Worm (Caenorhabditis elegans) whole organism, L4 larva: ENCODE data around the gene nhr-131.

ENCODE experiments used
- D1046.2 ChIP-seq: fragments of 200-800 bp; sonication (Bioruptor generic); IDR thresholded peaks from 2 replicates; pipeline ENCODE4 v1.3.6; 2022; ENCODE audit warnings: missing genetic modification characterization, missing compliant biosample characterization
- R02D3.7 ChIP-seq: fragments of 150-350 bp; sonication (generic microtip); optimal IDR thresholded peaks from 3 replicates; lab custom pipeline; 2014; ENCODE audit warnings: missing biosample characterization, missing genetic modification characterization
- T20F7.1 ChIP-seq: fragments of 200-800 bp; sonication (Bioruptor generic); optimal IDR thresholded peaks from 2 replicates; lab custom pipeline; 2018; ENCODE audit warnings: mild to moderate bottlenecking, missing genetic modification characterization, missing compliant biosample characterization
- T26A8.4 ChIP-seq: fragments of 200-800 bp; sonication (Bioruptor generic); IDR thresholded peaks from 2 replicates; pipeline ENCODE4 v1.3.6; 2022; ENCODE audit warnings: missing genetic modification characterization, missing compliant biosample characterization
- Y105C5A.15 ChIP-seq: fragments of 200-800 bp; sonication (Bioruptor generic); IDR thresholded peaks from 2 replicates; pipeline ENCODE4 v1.3.6; 2022; ENCODE audit warnings: missing genetic modification characterization, missing compliant biosample characterization
- Y75B8A.6 ChIP-seq: fragments of 200-800 bp; sonication (Bioruptor generic); IDR thresholded peaks from 2 replicates; pipeline ENCODE4 v1.3.6; 2022; ENCODE audit warnings: missing genetic modification reagents, missing genetic modification characterization, missing compliant biosample characterization
- ZK546.5 ChIP-seq, 2 experiments: sonication (generic microtip); optimal IDR thresholded peaks; 2 replicates each; lab custom pipeline; 2017; ENCODE audit warnings: missing biosample characterization in 2 of 2, missing genetic modification characterization in 2 of 2
- aha-1 ChIP-seq: fragments of 150-350 bp; peaks from one replicate; lab custom pipeline; 2014; ENCODE audit warnings: missing biosample characterization, missing genetic modification characterization
- aly-2 ChIP-seq: sonication (generic microtip); optimal IDR thresholded peaks from 2 replicates; lab custom pipeline; 2018; ENCODE audit warnings: missing biosample characterization, missing genetic modification characterization
- arid-1 ChIP-seq: fragments of 200-800 bp; sonication (Bioruptor generic); conservative IDR thresholded peaks from 2 replicates; pipeline ENCODE4 v1.3.6; 2022; ENCODE audit warnings: missing genetic modification reagents, missing genetic modification characterization, missing compliant biosample characterization
- ceh-20 ChIP-seq: fragments of 200-800 bp; sonication (Bioruptor generic); IDR thresholded peaks from 2 replicates; pipeline ENCODE4 v1.3.6; 2022; ENCODE audit warnings: missing genetic modification reagents, missing genetic modification characterization, missing compliant biosample characterization
- ceh-32 ChIP-seq: sonication (generic microtip); optimal IDR thresholded peaks from 2 replicates; lab custom pipeline; 2016; ENCODE audit warnings: mild to moderate bottlenecking, missing genetic modification characterization, missing compliant biosample characterization; ENCODE audit not compliant: poor library complexity
- ceh-44 ChIP-seq: fragments of 200-800 bp; sonication (Bioruptor generic); IDR thresholded peaks from 2 replicates; pipeline ENCODE4 v1.3.6; 2022; ENCODE audit warnings: missing genetic modification reagents, missing genetic modification characterization, missing compliant biosample characterization
- ceh-62 ChIP-seq: sonication (generic microtip); optimal IDR thresholded peaks from 2 replicates; lab custom pipeline; 2017; ENCODE audit warnings: missing biosample characterization, missing genetic modification characterization
- ceh-82 ChIP-seq: sonication (generic microtip); optimal IDR thresholded peaks from 2 replicates; lab custom pipeline; 2017; ENCODE audit warnings: missing biosample characterization, missing genetic modification characterization
- cey-2 ChIP-seq: sonication (generic microtip); optimal IDR thresholded peaks from 3 replicates; lab custom pipeline; 2017; ENCODE audit warnings: missing genetic modification characterization, mild to moderate bottlenecking, missing compliant biosample characterization, antibody characterized with exemption, borderline replicate concordance; ENCODE audit not compliant: insufficient read depth
- ctbp-1 ChIP-seq: fragments of 200-800 bp; sonication (Bioruptor generic); IDR thresholded peaks from 2 replicates; pipeline ENCODE4 v1.3.6; 2022; ENCODE audit warnings: missing genetic modification reagents, missing genetic modification characterization, missing compliant biosample characterization
- daf-16 ChIP-seq, 3 experiments: sonication (generic microtip); optimal IDR thresholded peaks; 2 replicates each; lab custom pipeline; 2016 to 2017; ENCODE audit warnings: missing genetic modification characterization in 3 of 3, missing genetic modification reagents in 3 of 3, mild to moderate bottlenecking in 2 of 3, missing compliant biosample characterization in 2 of 3, missing biosample characterization in 1 of 3, moderate library complexity in 1 of 3
- daf-8 ChIP-seq: fragments of 200-800 bp; sonication (Bioruptor generic); IDR thresholded peaks from 2 replicates; pipeline ENCODE4 v1.3.6; 2022; ENCODE audit warnings: missing genetic modification characterization, missing compliant biosample characterization
- dmd-6 ChIP-seq: fragments of 200-800 bp; sonication (Bioruptor generic); IDR thresholded peaks from 2 replicates; pipeline ENCODE4 v1.3.6; 2022; ENCODE audit warnings: missing genetic modification reagents, missing genetic modification characterization, missing compliant biosample characterization
- dmd-8 ChIP-seq: fragments of 200-800 bp; sonication (Bioruptor generic); IDR thresholded peaks from 2 replicates; pipeline ENCODE4 v1.3.6; 2022; ENCODE audit warnings: missing genetic modification characterization, missing compliant biosample characterization
- dmd-9 ChIP-seq: fragments of 200-800 bp; sonication (Bioruptor generic); IDR thresholded peaks from 2 replicates; pipeline ENCODE4 v1.3.6; 2022; ENCODE audit warnings: missing genetic modification reagents, missing genetic modification characterization, missing compliant biosample characterization
- dve-1 ChIP-seq: sonication (generic microtip); optimal IDR thresholded peaks from 2 replicates; lab custom pipeline; 2017; ENCODE audit warnings: antibody characterized with exemption, mild to moderate bottlenecking, missing genetic modification characterization, missing compliant biosample characterization; ENCODE audit not compliant: insufficient read depth
- gei-8 ChIP-seq: fragments of 200-800 bp; sonication (Bioruptor generic); optimal IDR thresholded peaks from 2 replicates; lab custom pipeline; 2018; ENCODE audit warnings: mild to moderate bottlenecking, missing genetic modification characterization, missing compliant biosample characterization
- hlh-11 ChIP-seq: fragments of 200-800 bp; sonication (Bioruptor generic); optimal IDR thresholded peaks from 2 replicates; lab custom pipeline; 2018; ENCODE audit warnings: mild to moderate bottlenecking, missing genetic modification characterization, missing compliant biosample characterization
- hlh-30 ChIP-seq: sonication (generic microtip); optimal IDR thresholded peaks from 2 replicates; lab custom pipeline; 2017; ENCODE audit warnings: antibody characterized with exemption, mild to moderate bottlenecking, missing genetic modification characterization, missing compliant biosample characterization; ENCODE audit not compliant: insufficient read depth
- lin-29 ChIP-seq: fragments of 200-800 bp; sonication (Bioruptor generic); IDR thresholded peaks from 2 replicates; pipeline ENCODE4 v1.3.6; 2022; ENCODE audit warnings: missing genetic modification reagents, missing genetic modification characterization, missing compliant biosample characterization
- madf-5 ChIP-seq, 2 experiments: fragments of 200-800 bp; sonication (Bioruptor generic); IDR thresholded peaks; 2 replicates each; pipeline ENCODE4 v1.3.6; 2022; ENCODE audit warnings: missing compliant biosample characterization in 2 of 2, missing genetic modification characterization in 2 of 2
- madf-9 ChIP-seq: fragments of 200-800 bp; sonication (Bioruptor generic); conservative IDR thresholded peaks from 2 replicates; pipeline ENCODE4 v1.3.6; 2022; ENCODE audit warnings: missing genetic modification reagents, missing genetic modification characterization, missing compliant biosample characterization
- mdl-1 ChIP-seq, 2 experiments: fragments of 150-350 bp in 1 of 2; sonication (generic microtip) in 1 of 2; optimal IDR thresholded peaks; 2 replicates each; lab custom pipeline; 2014 to 2017; ENCODE audit warnings: missing biosample characterization in 2 of 2, missing genetic modification characterization in 2 of 2
- mes-2 ChIP-seq: sonication (generic microtip); optimal IDR thresholded peaks from 2 replicates; lab custom pipeline; 2016; ENCODE audit warnings: missing genotype, mild to moderate bottlenecking, missing genetic modification characterization, missing compliant biosample characterization; ENCODE audit not compliant: poor library complexity, severe bottlenecking
- mxl-3 ChIP-seq: fragments of 200-800 bp; sonication (Bioruptor generic); optimal IDR thresholded peaks from 2 replicates; lab custom pipeline; 2018; ENCODE audit warnings: mild to moderate bottlenecking, missing genetic modification characterization, missing compliant biosample characterization
- nhr-10 ChIP-seq: fragments of 150-350 bp; optimal IDR thresholded peaks from 2 replicates; lab custom pipeline; 2014; ENCODE audit warnings: missing biosample characterization, missing genetic modification characterization
- nhr-102 ChIP-seq: sonication (generic microtip); optimal IDR thresholded peaks from 2 replicates; lab custom pipeline; 2016; ENCODE audit warnings: mild to moderate bottlenecking, missing genetic modification characterization, moderate library complexity, missing compliant biosample characterization
- nhr-11 ChIP-seq: fragments of 150-350 bp; optimal IDR thresholded peaks from 2 replicates; lab custom pipeline; 2014; ENCODE audit warnings: missing biosample characterization, missing genetic modification characterization
- nhr-111 ChIP-seq: fragments of 200-800 bp; sonication (Bioruptor generic); optimal IDR thresholded peaks from 2 replicates; lab custom pipeline; 2018; ENCODE audit warnings: mild to moderate bottlenecking, missing genetic modification characterization, missing compliant biosample characterization
- nhr-28 ChIP-seq: fragments of 150-350 bp; optimal IDR thresholded peaks from 2 replicates; lab custom pipeline; 2014; ENCODE audit warnings: missing biosample characterization, missing genetic modification characterization
- nhr-6 ChIP-seq: fragments of 150-350 bp; optimal IDR thresholded peaks from 2 replicates; lab custom pipeline; 2014; ENCODE audit warnings: missing biosample characterization, missing genetic modification characterization
- nhr-77 ChIP-seq: fragments of 150-350 bp; optimal IDR thresholded peaks from 2 replicates; lab custom pipeline; 2014; ENCODE audit warnings: missing biosample characterization, missing genetic modification characterization
- php-3 ChIP-seq: fragments of 200-800 bp; sonication (Bioruptor generic); IDR thresholded peaks from 2 replicates; pipeline ENCODE4 v1.3.6; 2022; ENCODE audit warnings: missing genetic modification reagents, missing genetic modification characterization, missing compliant biosample characterization
- pqm-1 ChIP-seq: sonication (generic microtip); optimal IDR thresholded peaks from 2 replicates; lab custom pipeline; 2017; ENCODE audit warnings: missing biosample characterization, missing genetic modification characterization
- rbr-2 ChIP-seq: sonication (generic microtip); optimal IDR thresholded peaks from 2 replicates; lab custom pipeline; 2016; ENCODE audit warnings: missing genotype, missing genetic modification characterization, missing compliant biosample characterization
- sdz-12 ChIP-seq: fragments of 200-800 bp; sonication (Bioruptor generic); optimal IDR thresholded peaks from 2 replicates; lab custom pipeline; 2018; ENCODE audit warnings: mild to moderate bottlenecking, missing genetic modification characterization, missing compliant biosample characterization
- set-16 ChIP-seq: fragments of 200-800 bp; sonication (Bioruptor generic); IDR thresholded peaks from 2 replicates; pipeline ENCODE4 v1.3.6; 2022; ENCODE audit warnings: missing genetic modification reagents, missing genetic modification characterization, missing compliant biosample characterization
- tag-97 ChIP-seq: fragments of 200-800 bp; sonication (Bioruptor generic); IDR thresholded peaks from 2 replicates; pipeline ENCODE4 v1.3.6; 2022; ENCODE audit warnings: missing genetic modification characterization, missing compliant biosample characterization
- unc-39 ChIP-seq: sonication (generic microtip); optimal IDR thresholded peaks from 2 replicates; lab custom pipeline; 2017; ENCODE audit warnings: missing biosample characterization, missing genetic modification characterization
- ztf-7 ChIP-seq: fragments of 150-350 bp; optimal IDR thresholded peaks from 2 replicates; lab custom pipeline; 2014; ENCODE audit warnings: missing biosample characterization, missing genetic modification characterization

nhr-131 gene

DNA sequence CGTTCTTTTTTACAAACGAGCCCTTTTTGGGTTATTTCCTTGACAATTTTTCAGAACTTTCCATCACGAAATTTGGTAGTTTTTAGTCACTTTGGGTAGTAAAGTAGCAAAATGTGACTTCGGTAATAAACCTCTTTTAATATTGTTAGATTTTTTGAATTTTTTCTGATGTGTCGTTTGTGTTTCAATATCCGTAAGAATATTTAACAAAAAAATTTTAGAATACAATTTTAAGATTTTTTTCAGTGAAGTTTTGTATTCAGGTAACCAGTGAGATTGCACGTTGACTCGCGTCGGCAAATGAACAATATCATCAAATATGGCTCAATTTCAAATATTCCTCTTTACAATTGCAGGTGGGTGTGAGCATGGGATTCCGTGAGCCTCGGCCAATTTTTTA, 21.6 kb upstream of the nhr-131 start, which contains the start of gene srt-31:
srt-31 (plus strand) TSS at position 301 of the 400 bp plus-strand sequence.
- no peak for TF ChIP-seq unc-39
- no peak for TF ChIP-seq nhr-111 (GFP tag; lab: Kevin White, UChicago)
- no peak for TF ChIP-seq tag-97 (GFP tag; lab: Robert Waterston, UW)
- TF ChIP-seq Y105C5A.15 (GFP tag; lab: Robert Waterston, UW) = no peak
- no peak for TF ChIP-seq nhr-11 (tag; lab: Kevin White, UChicago)
- no peak for TF ChIP-seq ceh-62 (tag; lab: Kevin White, UChicago)
- TF ChIP-seq ctbp-1 (GFP tag; lab: Robert Waterston, UW) = no peak
- TF ChIP-seq ceh-44 = no peak
- no peak for TF ChIP-seq ceh-82 (tag; lab: Kevin White, UChicago)
- no peak for TF ChIP-seq lin-29 (GFP tag; lab: Robert Waterston, UW)
- TF ChIP-seq aly-2 (tag; lab: Kevin White, UChicago) = no peak
- TF ChIP-seq dmd-8 (GFP tag; lab: Robert Waterston, UW) = no peak
- TF ChIP-seq T26A8.4 (GFP tag; lab: Robert Waterston, UW) = no peak
- no peak for TF ChIP-seq set-16 (GFP tag; lab: Robert Waterston, UW)
- no peak for TF ChIP-seq nhr-6 (tag; lab: Kevin White, UChicago)

DNA sequence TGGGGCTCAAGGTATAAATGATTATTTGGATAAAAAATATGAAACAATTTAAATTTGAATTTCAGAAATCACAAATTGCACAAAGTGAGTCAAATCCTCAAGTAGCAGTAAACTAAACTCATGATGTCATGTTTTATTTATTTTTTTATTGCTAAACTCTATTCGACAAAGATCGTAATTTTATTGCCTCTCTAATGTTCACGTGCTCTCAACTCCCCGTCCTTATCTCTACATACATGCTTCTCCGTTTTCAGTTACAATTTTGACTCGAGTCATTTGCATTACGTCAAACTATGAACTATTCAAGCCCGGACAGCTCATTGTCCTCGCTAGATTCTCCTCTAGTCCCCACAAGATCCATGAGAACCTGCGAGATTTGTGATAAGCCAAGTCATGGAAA, 19.7 kb upstream of the nhr-131 start, which contains the start of gene nhr-99:
nhr-99 (plus strand) TSS at position 263 of the 400 bp plus-strand sequence.
- TF ChIP-seq php-3 (peak; percentile 94), mxl-3 (GFP tag; lab: Kevin White, UChicago) (peak; percentile 27), aha-1 (tag; lab: Kevin White, UChicago) (no peak), ztf-7 (tag; lab: Kevin White, UChicago) (no peak), pqm-1 (tag; lab: Kevin White, UChicago) (peak; percentile 46), nhr-10 (tag; lab: Kevin White, UChicago) (no peak), nhr-28 (tag; lab: Kevin White, UChicago) (peak; percentile 80), daf-16 (GFP tag; optimal IDR thresholded peaks at IDR 0.05; lab: Kevin White, UChicago) (no peak), daf-16 (tag; optimal IDR thresholded peaks at IDR 0.05; lab: Kevin White, UChicago) (peak; percentile 75), dmd-6 (GFP tag; lab: Robert Waterston, UW) (peak; percentile 79), R02D3.7 (tag; lab: Kevin White, UChicago) (no peak), hlh-30 (tag; lab: Kevin White, UChicago) (peak; percentile 39), dve-1 (tag; lab: Kevin White, UChicago) (peak; percentile 71), Y75B8A.6 (no peak), madf-9 (no peak), rbr-2 (tag; lab: Kevin White, UChicago) (no peak), madf-5 (GFP tag; IDR thresholded peaks at IDR 0.05; lab: Robert Waterston, UW) (no peak), nhr-77 (tag; lab: Kevin White, UChicago) (peak; percentile 47), mdl-1 (tag; optimal IDR thresholded peaks at IDR 0.05; lab: Kevin White, UChicago) (peak in 1 of 2 experiments; percentile 45), hlh-11 (tag; lab: Kevin White, UChicago) (peak; percentile 61)

DNA sequence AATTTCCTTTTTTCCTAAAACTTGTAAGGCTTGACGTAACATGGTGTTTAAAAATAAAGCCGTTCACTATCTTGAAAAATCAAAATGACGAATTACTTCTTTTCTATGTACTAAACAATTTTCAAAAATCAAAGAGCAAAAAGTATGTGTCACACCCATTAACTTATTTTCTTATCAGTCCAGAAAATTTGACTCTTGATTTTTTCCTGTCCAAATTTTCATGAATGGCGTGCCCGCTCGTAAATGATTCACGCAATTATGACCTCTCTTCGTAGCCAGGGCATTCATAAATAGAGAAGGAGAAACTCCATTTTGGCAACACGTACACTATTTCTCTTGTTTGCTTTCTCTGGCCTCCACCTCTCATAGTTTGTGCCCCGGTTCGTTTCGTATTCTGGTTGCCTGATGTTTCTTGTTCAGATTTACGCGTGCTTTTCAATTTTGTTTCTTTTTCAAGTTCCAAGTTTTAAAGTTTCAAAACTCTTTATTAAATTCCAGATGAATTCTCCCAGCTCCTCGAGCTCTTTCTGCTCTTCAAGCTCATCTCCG, 16.4 kb upstream of the nhr-131 start, which contains the start of gene nhr-55:
nhr-55 (plus strand) TSS at position 499 of the 549 bp plus-strand sequence.
- TF ChIP-seq arid-1 (GFP tag; lab: Robert Waterston, UW) = no peak
- no peak for TF ChIP-seq dmd-9 (GFP tag; lab: Robert Waterston, UW)
- TF ChIP-seq cey-2 (tag; lab: Kevin White, UChicago) = no peak
- TF ChIP-seq ZK546.5 (tag; optimal IDR thresholded peaks at IDR 0.05; lab: Kevin White, UChicago) = no peak
- no peak for TF ChIP-seq ceh-20
- TF ChIP-seq mes-2 (tag; lab: Kevin White, UChicago) = no peak
- TF ChIP-seq daf-8 (GFP tag; lab: Robert Waterston, UW) = no peak
- no peak for TF ChIP-seq ceh-44
- TF ChIP-seq nhr-102 (tag; lab: Kevin White, UChicago) = no peak
- TF ChIP-seq ceh-32 (tag; lab: Kevin White, UChicago) = no peak
- TF ChIP-seq rbr-2 (tag; lab: Kevin White, UChicago) = no peak
- TF ChIP-seq Y75B8A.6 = no peak
- TF ChIP-seq T20F7.1 (GFP tag; lab: Kevin White, UChicago) = no peak
- TF ChIP-seq D1046.2 (GFP tag; lab: Robert Waterston, UW) = no peak
- TF ChIP-seq gei-8 (GFP tag; lab: Kevin White, UChicago) = no peak
- no peak for TF ChIP-seq madf-9
- peak; percentile 36 for TF ChIP-seq dve-1 (tag; lab: Kevin White, UChicago)
- TF ChIP-seq sdz-12 (GFP tag; lab: Kevin White, UChicago) = no peak
- peak; percentile 68 for TF ChIP-seq pqm-1 (tag; lab: Kevin White, UChicago)
- peak; percentile 87 for TF ChIP-seq dmd-6 (GFP tag; lab: Robert Waterston, UW)
